Worm (Caenorhabditis elegans) whole organism, L4 larva: ENCODE data around the gene F36D3.1.

ENCODE experiments used
- D1046.2 ChIP-seq: fragments of 200-800 bp; sonication (Bioruptor generic); IDR thresholded peaks from 2 replicates; pipeline ENCODE4 v1.3.6; 2022; ENCODE audit warnings: missing genetic modification characterization, missing compliant biosample characterization
- F10B5.3 ChIP-seq: sonication (generic microtip); optimal IDR thresholded peaks from 2 replicates; lab custom pipeline; 2016; ENCODE audit warnings: mild to moderate bottlenecking, missing genetic modification characterization, missing compliant biosample characterization
- Y5F2A.4 ChIP-seq: fragments of 200-800 bp; sonication (Bioruptor generic); optimal IDR thresholded peaks from 2 replicates; lab custom pipeline; 2018; ENCODE audit warnings: mild to moderate bottlenecking, missing genetic modification characterization, missing compliant biosample characterization
- Y75B8A.6 ChIP-seq: fragments of 200-800 bp; sonication (Bioruptor generic); IDR thresholded peaks from 2 replicates; pipeline ENCODE4 v1.3.6; 2022; ENCODE audit warnings: missing genetic modification reagents, missing genetic modification characterization, missing compliant biosample characterization
- aha-1 ChIP-seq: fragments of 150-350 bp; peaks from one replicate; lab custom pipeline; 2014; ENCODE audit warnings: missing biosample characterization, missing genetic modification characterization
- arid-1 ChIP-seq: fragments of 200-800 bp; sonication (Bioruptor generic); conservative IDR thresholded peaks from 2 replicates; pipeline ENCODE4 v1.3.6; 2022; ENCODE audit warnings: missing genetic modification reagents, missing genetic modification characterization, missing compliant biosample characterization
- ceh-28 ChIP-seq: fragments of 150-350 bp; optimal IDR thresholded peaks from 2 replicates; lab custom pipeline; 2014; ENCODE audit warnings: missing biosample characterization, missing genetic modification reagents, missing genetic modification characterization
- ces-1 ChIP-seq: fragments of 150-350 bp; sonication (generic microtip); optimal IDR thresholded peaks from 4 replicates; lab custom pipeline; 2014; ENCODE audit warnings: missing biosample characterization, missing genetic modification reagents, missing genetic modification characterization
- dmd-6 ChIP-seq: fragments of 200-800 bp; sonication (Bioruptor generic); IDR thresholded peaks from 2 replicates; pipeline ENCODE4 v1.3.6; 2022; ENCODE audit warnings: missing genetic modification reagents, missing genetic modification characterization, missing compliant biosample characterization
- dpl-1 ChIP-seq: fragments of 150-350 bp; optimal IDR thresholded peaks from 2 replicates; lab custom pipeline; 2014; ENCODE audit warnings: missing biosample characterization, missing genetic modification reagents, missing genetic modification characterization
- fos-1 ChIP-seq: fragments of 150-350 bp; optimal IDR thresholded peaks from 2 replicates; lab custom pipeline; 2014; ENCODE audit warnings: missing biosample characterization, missing genetic modification characterization
- hlh-11 ChIP-seq: fragments of 200-800 bp; sonication (Bioruptor generic); optimal IDR thresholded peaks from 2 replicates; lab custom pipeline; 2018; ENCODE audit warnings: mild to moderate bottlenecking, missing genetic modification characterization, missing compliant biosample characterization
- hlh-30 ChIP-seq: sonication (generic microtip); optimal IDR thresholded peaks from 2 replicates; lab custom pipeline; 2017; ENCODE audit warnings: antibody characterized with exemption, mild to moderate bottlenecking, missing genetic modification characterization, missing compliant biosample characterization; ENCODE audit not compliant: insufficient read depth
- lim-7 ChIP-seq: fragments of 200-800 bp; sonication (Bioruptor generic); IDR thresholded peaks from 2 replicates; pipeline ENCODE4 v1.3.6; 2022; ENCODE audit warnings: missing genetic modification characterization, missing compliant biosample characterization
- lin-15B ChIP-seq: fragments of 150-350 bp; sonication (generic microtip); optimal IDR thresholded peaks from 3 replicates; lab custom pipeline; 2014; ENCODE audit warnings: missing biosample characterization, missing genetic modification characterization
- lin-29 ChIP-seq: fragments of 200-800 bp; sonication (Bioruptor generic); IDR thresholded peaks from 2 replicates; pipeline ENCODE4 v1.3.6; 2022; ENCODE audit warnings: missing genetic modification reagents, missing genetic modification characterization, missing compliant biosample characterization
- lin-38 ChIP-seq: fragments of 200-800 bp; sonication (Bioruptor generic); IDR thresholded peaks from 2 replicates; pipeline ENCODE4 v1.3.6; 2022; ENCODE audit warnings: missing genetic modification reagents, missing genetic modification characterization, missing compliant biosample characterization
- lir-3 ChIP-seq: sonication (generic microtip); optimal IDR thresholded peaks from 2 replicates; lab custom pipeline; 2016; ENCODE audit warnings: mild to moderate bottlenecking, missing genetic modification characterization, missing compliant biosample characterization
- madf-5 ChIP-seq, 2 experiments: fragments of 200-800 bp; sonication (Bioruptor generic); IDR thresholded peaks; 2 replicates each; pipeline ENCODE4 v1.3.6; 2022; ENCODE audit warnings: missing compliant biosample characterization in 2 of 2, missing genetic modification characterization in 2 of 2
- madf-9 ChIP-seq: fragments of 200-800 bp; sonication (Bioruptor generic); conservative IDR thresholded peaks from 2 replicates; pipeline ENCODE4 v1.3.6; 2022; ENCODE audit warnings: missing genetic modification reagents, missing genetic modification characterization, missing compliant biosample characterization
- mdl-1 ChIP-seq, 2 experiments: fragments of 150-350 bp in 1 of 2; sonication (generic microtip) in 1 of 2; optimal IDR thresholded peaks; 2 replicates each; lab custom pipeline; 2014 to 2017; ENCODE audit warnings: missing biosample characterization in 2 of 2, missing genetic modification characterization in 2 of 2
- mes-2 ChIP-seq: sonication (generic microtip); optimal IDR thresholded peaks from 2 replicates; lab custom pipeline; 2016; ENCODE audit warnings: missing genotype, mild to moderate bottlenecking, missing genetic modification characterization, missing compliant biosample characterization; ENCODE audit not compliant: poor library complexity, severe bottlenecking
- mxl-2 ChIP-seq: fragments of 200-800 bp; sonication (Bioruptor generic); conservative IDR thresholded peaks from 2 replicates; pipeline ENCODE4 v1.3.6; 2022; ENCODE audit warnings: missing genetic modification reagents, missing genetic modification characterization, missing compliant biosample characterization
- nhr-10 ChIP-seq: fragments of 150-350 bp; optimal IDR thresholded peaks from 2 replicates; lab custom pipeline; 2014; ENCODE audit warnings: missing biosample characterization, missing genetic modification characterization
- nhr-102 ChIP-seq: sonication (generic microtip); optimal IDR thresholded peaks from 2 replicates; lab custom pipeline; 2016; ENCODE audit warnings: mild to moderate bottlenecking, missing genetic modification characterization, moderate library complexity, missing compliant biosample characterization
- nhr-11 ChIP-seq: fragments of 150-350 bp; optimal IDR thresholded peaks from 2 replicates; lab custom pipeline; 2014; ENCODE audit warnings: missing biosample characterization, missing genetic modification characterization
- nhr-111 ChIP-seq: fragments of 200-800 bp; sonication (Bioruptor generic); optimal IDR thresholded peaks from 2 replicates; lab custom pipeline; 2018; ENCODE audit warnings: mild to moderate bottlenecking, missing genetic modification characterization, missing compliant biosample characterization
- nhr-28 ChIP-seq: fragments of 150-350 bp; optimal IDR thresholded peaks from 2 replicates; lab custom pipeline; 2014; ENCODE audit warnings: missing biosample characterization, missing genetic modification characterization
- nhr-41 ChIP-seq: fragments of 200-800 bp; sonication (Bioruptor generic); IDR thresholded peaks from 2 replicates; pipeline ENCODE4 v1.3.6; 2022; ENCODE audit warnings: missing genetic modification reagents, missing genetic modification characterization, missing compliant biosample characterization
- nhr-6 ChIP-seq: fragments of 150-350 bp; optimal IDR thresholded peaks from 2 replicates; lab custom pipeline; 2014; ENCODE audit warnings: missing biosample characterization, missing genetic modification characterization
- rbr-2 ChIP-seq: sonication (generic microtip); optimal IDR thresholded peaks from 2 replicates; lab custom pipeline; 2016; ENCODE audit warnings: missing genotype, missing genetic modification characterization, missing compliant biosample characterization
- skn-1 ChIP-seq: fragments of 150-350 bp; optimal IDR thresholded peaks from 2 replicates; lab custom pipeline; 2014; ENCODE audit warnings: missing biosample characterization, missing genetic modification characterization
- tra-1 ChIP-seq: fragments of 200-800 bp; sonication (Bioruptor generic); IDR thresholded peaks from 2 replicates; pipeline ENCODE4 v1.3.6; 2022; ENCODE audit warnings: missing genetic modification reagents, missing genetic modification characterization, missing compliant biosample characterization
- unc-62 ChIP-seq, 3 experiments: fragments of 150-350 bp in 1 of 3; sonication (generic microtip); optimal IDR thresholded peaks in 2 of 3; peaks in 1 of 3; 1 replicate in 1 of 3; 2 replicates in 2 of 3; lab custom pipeline; 2014 to 2017; ENCODE audit warnings: missing biosample characterization in 3 of 3, missing genetic modification characterization in 3 of 3, missing genetic modification reagents in 3 of 3, missing genotype in 1 of 3
- ztf-7 ChIP-seq: fragments of 150-350 bp; optimal IDR thresholded peaks from 2 replicates; lab custom pipeline; 2014; ENCODE audit warnings: missing biosample characterization, missing genetic modification characterization

Gene F36D3.1

ce11 chrV:16499006-16499405, at the start of gene F36D3.1:
TSS of gene F36D3.1 (plus strand) at chrV:16499352.
- TF ChIP-seq ceh-28 (no peak), dmd-6 (GFP tag; lab: Robert Waterston, UW) (0 out of 2 replicates have a peak, but pooled peaks have one; percentile 16), mes-2 (tag; lab: Kevin White, UChicago) (peak; percentile 67), nhr-41 (GFP tag; lab: Robert Waterston, UW) (no peak), rbr-2 (tag; lab: Kevin White, UChicago) (peak; percentile 12), unc-62 (GFP tag; optimal IDR thresholded peaks at IDR 0.05 in 1 of 2; lab: Kevin White, UChicago) (peak in 1 of 2 experiments; percentile 3), unc-62 (tag; optimal IDR thresholded peaks at IDR 0.05; lab: Kevin White, UChicago) (no peak), mxl-2 (GFP tag; lab: Robert Waterston, UW) (no peak), nhr-28 (tag; lab: Kevin White, UChicago) (peak; percentile 25), madf-5 (GFP tag; IDR thresholded peaks at IDR 0.05; lab: Robert Waterston, UW) (no peak), madf-9 (GFP tag; lab: Robert Waterston, UW) (no peak), hlh-11 (tag; lab: Kevin White, UChicago) (no peak), lin-15B (tag; lab: Kevin White, UChicago) (no peak), ztf-7 (tag; lab: Kevin White, UChicago) (peak; percentile 1), hlh-30 (tag; lab: Kevin White, UChicago) (peak; percentile 16), lin-38 (GFP tag; lab: Robert Waterston, UW) (no peak), dpl-1 (GFP tag; lab: Kevin White, UChicago) (peak; percentile 87)

DNA sequence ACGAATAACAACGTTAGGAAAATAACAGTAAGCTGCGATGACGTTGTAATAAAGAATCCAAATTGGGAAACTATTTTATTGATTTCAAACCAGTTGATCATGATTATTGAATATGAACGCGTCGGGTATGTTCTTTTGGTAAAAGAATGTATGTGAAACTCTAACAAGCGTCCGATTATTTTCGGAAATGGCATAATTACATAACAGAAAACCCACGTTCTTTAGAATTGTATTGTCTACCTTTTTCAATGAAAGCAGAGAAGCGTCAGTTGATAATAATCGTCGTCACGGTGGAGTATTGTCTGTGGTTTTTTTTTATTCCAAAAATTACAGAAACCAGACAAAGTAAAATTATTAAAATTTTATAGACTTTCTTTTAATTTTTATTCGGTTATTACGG, 44.1 kb upstream of the F36D3.1 start, which contains the start of gene str-14:
Gene str-14, minus strand, starts transcription at position 101 of the 400 bp plus-strand sequence.
- TF ChIP-seq lim-7 (GFP tag; lab: Robert Waterston, UW): no peak
- TF ChIP-seq Y5F2A.4: no peak
- no peak for TF ChIP-seq tra-1 (GFP tag; lab: Robert Waterston, UW)
- TF ChIP-seq dmd-6 (GFP tag; lab: Robert Waterston, UW): no peak
- TF ChIP-seq arid-1 (GFP tag; lab: Robert Waterston, UW): no peak
- TF ChIP-seq Y75B8A.6 (GFP tag; lab: Robert Waterston, UW): no peak
- no peak for TF ChIP-seq mdl-1 (tag; optimal IDR thresholded peaks at IDR 0.05; lab: Kevin White, UChicago)
- TF ChIP-seq nhr-11 (tag; lab: Kevin White, UChicago): no peak
- TF ChIP-seq F10B5.3 (tag; lab: Kevin White, UChicago): no peak
- no peak for TF ChIP-seq lir-3

DNA sequence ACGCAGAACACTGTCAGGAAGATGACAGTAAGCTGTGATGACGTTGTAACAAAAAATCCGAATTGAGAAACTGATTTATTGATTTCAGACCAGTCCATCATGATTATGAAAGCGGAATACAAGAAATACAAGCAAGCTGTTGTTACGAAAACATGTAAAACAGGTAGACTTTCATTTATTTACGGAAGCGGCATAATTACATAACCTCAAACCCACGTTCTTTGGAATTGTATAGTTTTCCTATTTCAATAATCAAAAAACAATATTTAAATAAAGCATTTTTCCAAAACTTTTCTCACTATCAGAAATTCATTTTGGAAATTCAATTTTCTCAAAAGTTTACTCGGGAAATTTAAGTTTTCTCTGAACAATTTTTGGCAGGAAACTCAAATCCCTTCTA, 40.4 kb upstream of the F36D3.1 start, which contains the start of gene str-15:
Gene str-15, minus strand, starts transcription at position 101 of the 400 bp plus-strand sequence.
- no peak for TF ChIP-seq madf-5 (GFP tag; IDR thresholded peaks at IDR 0.05; lab: Robert Waterston, UW)
- no peak for TF ChIP-seq hlh-30 (tag; lab: Kevin White, UChicago)

DNA sequence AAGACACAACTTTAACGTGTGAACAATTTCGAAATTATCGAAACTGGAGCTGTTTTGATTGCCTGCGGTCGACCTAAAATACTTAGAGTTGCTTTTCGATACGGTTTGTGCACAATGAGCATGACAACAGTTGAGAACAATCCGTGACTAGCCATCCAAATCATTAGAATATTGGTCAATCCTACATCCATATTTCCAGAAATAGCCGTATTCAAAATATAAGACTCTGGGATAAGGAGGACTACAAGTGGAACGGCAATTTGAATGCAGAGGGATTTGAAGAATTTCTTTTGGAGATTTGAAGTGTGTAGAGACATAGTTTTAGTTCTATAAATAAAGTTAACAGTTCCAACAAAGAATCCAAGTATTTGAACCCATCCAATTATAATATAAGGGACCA, 39.8 kb upstream of the F36D3.1 start:
- TF ChIP-seq unc-62 (GFP tag; optimal IDR thresholded peaks at IDR 0.05 in 1 of 2; lab: Kevin White, UChicago): peak in 1 of 2 experiments; percentile 91
- no peak for TF ChIP-seq unc-62 (tag; optimal IDR thresholded peaks at IDR 0.05; lab: Kevin White, UChicago)
- peak; percentile 83 for TF ChIP-seq aha-1
- TF ChIP-seq lin-29: no peak

DNA sequence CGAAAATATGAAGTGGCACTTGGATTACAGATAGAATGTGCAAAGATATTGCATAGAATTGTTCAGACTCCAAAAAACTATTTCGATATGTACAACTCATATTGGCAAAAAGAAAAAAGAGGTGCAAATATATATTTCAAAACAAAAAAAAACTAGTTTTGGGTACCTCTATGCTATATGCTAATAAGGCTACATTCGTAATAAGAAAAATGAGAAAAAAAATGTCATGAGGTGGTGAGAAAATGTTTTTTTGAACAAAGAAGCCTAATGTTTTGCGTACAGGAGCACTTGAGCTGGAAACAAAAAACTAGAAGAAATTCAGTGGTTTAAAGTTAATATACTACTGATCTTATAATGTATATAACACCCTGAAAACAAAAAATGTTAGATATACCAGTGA, 38.3 kb upstream of the F36D3.1 start, which contains the start of gene srh-142:
Gene srh-142, minus strand, starts transcription at position 101 of the 400 bp plus-strand sequence.
- no peak for TF ChIP-seq skn-1 (tag; lab: Kevin White, UChicago)
- no peak for TF ChIP-seq nhr-6 (tag; lab: Kevin White, UChicago)
- no peak for TF ChIP-seq nhr-102
- TF ChIP-seq nhr-10 (tag; lab: Kevin White, UChicago): no peak
- no peak for TF ChIP-seq fos-1 (tag; lab: Kevin White, UChicago)
- no peak for TF ChIP-seq nhr-11 (tag; lab: Kevin White, UChicago)
- TF ChIP-seq lir-3: no peak
- no peak for TF ChIP-seq F10B5.3 (tag; lab: Kevin White, UChicago)
- no peak for TF ChIP-seq mes-2 (tag; lab: Kevin White, UChicago)
- no peak for TF ChIP-seq Y75B8A.6 (GFP tag; lab: Robert Waterston, UW)
- TF ChIP-seq nhr-28 (tag; lab: Kevin White, UChicago): no peak
- no peak for TF ChIP-seq nhr-111 (GFP tag; lab: Kevin White, UChicago)
- TF ChIP-seq ces-1 (GFP tag; lab: Kevin White, UChicago): no peak
- no peak for TF ChIP-seq lin-38 (GFP tag; lab: Robert Waterston, UW)
- TF ChIP-seq D1046.2: no peak
- no peak for TF ChIP-seq rbr-2 (tag; lab: Kevin White, UChicago)
